Fruit fly (Drosophila melanogaster) whole organism: ENCODE results near the gene CG34299.

Experiments
- CG8478 ChIP-seq: fragments of >200 bp; optimal IDR thresholded peaks from 2 replicates; lab custom pipeline; 2018; ENCODE audit warnings: inconsistent platforms
- Dll ChIP-seq: fragments of >200 bp; optimal IDR thresholded peaks from 2 replicates; lab custom pipeline; 2017
- EcR ChIP-seq, 2 experiments: fragments of >200 bp; optimal IDR thresholded peaks; 2 replicates each; lab custom pipeline; 2017; ENCODE audit warnings: missing biosample characterization in 2 of 2, missing genetic modification characterization in 2 of 2, missing genetic modification reagents in 2 of 2
- pan ChIP-seq: fragments of >200 bp; optimal IDR thresholded peaks from 2 replicates; lab custom pipeline; 2017
- psq ChIP-seq: fragments of >200 bp; optimal IDR thresholded peaks from 2 replicates; lab custom pipeline; 2017
- usp ChIP-seq: fragments of >200 bp; optimal IDR thresholded peaks from 2 replicates; lab custom pipeline; 2017; ENCODE audit warnings: missing biosample characterization, missing genetic modification characterization, mixed read lengths

DNA sequence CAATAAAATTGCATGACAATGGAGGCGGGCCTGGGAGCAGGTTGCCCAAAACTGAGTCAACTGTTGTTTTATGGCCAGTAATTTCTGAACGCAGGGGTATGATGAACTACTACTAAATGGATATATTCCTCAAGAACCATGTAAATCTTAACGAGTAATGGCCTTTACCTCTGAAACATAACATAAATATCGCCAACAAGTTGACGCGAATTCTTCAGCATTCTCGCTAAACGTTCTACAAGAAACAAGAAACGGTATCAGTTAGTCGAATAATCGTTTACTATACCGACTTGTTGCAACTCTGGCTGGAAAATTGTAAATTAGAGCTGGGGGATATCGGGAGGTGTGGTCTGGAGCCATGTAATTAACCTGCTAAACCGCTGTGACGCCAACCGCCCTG is 19.4 kb downstream of the CG34299 start:
- TF ChIP-seq EcR (GFP tag; optimal IDR thresholded peaks at IDR 0.05; lab: Kevin White, UChicago) (no peak), CG8478 (lab: Kevin White, UChicago) (no peak), usp (no peak), pan (no peak), psq (lab: Kevin White, UChicago) (no peak), Dll (no peak)
